Worm (Caenorhabditis elegans) whole organism, mixed stage, embryonic: ENCODE data around the gene Y75B12B.1.
"Not testable (repeated sequence)": the region's sequence is repeated elsewhere in the genome, so short reads cannot be mapped to it uniquely, and the experiment has no call there.

ENCODE experiments used
- M03D4.4 ChIP-seq: sonication (generic microtip); optimal IDR thresholded peaks from 2 replicates; lab custom pipeline; 2017; ENCODE audit warnings: mild to moderate bottlenecking, missing genetic modification characterization, missing compliant biosample characterization
- bed-3 ChIP-seq: fragments of 200-800 bp; sonication (Bioruptor generic); optimal IDR thresholded peaks from 3 replicates; lab custom pipeline; 2018; ENCODE audit warnings: mild to moderate bottlenecking, missing genetic modification characterization, moderate library complexity, missing compliant biosample characterization
- ceh-39 ChIP-seq: fragments of 150-350 bp; optimal IDR thresholded peaks from 2 replicates; lab custom pipeline; 2014; ENCODE audit warnings: missing biosample characterization, missing genetic modification characterization
- ceh-43 ChIP-seq: fragments of 200-800 bp; sonication (Bioruptor generic); optimal IDR thresholded peaks from 2 replicates; lab custom pipeline; 2018; ENCODE audit warnings: mild to moderate bottlenecking, missing genetic modification characterization, moderate library complexity, missing compliant biosample characterization
- ceh-83 ChIP-seq: fragments of 200-800 bp; sonication (Bioruptor generic); optimal IDR thresholded peaks from 2 replicates; lab custom pipeline; 2018; ENCODE audit warnings: mild to moderate bottlenecking, missing genetic modification characterization, missing compliant biosample characterization
- ces-1 ChIP-seq: fragments of 150-350 bp; optimal IDR thresholded peaks from 2 replicates; lab custom pipeline; 2014; ENCODE audit warnings: missing biosample characterization, missing genetic modification reagents, missing genetic modification characterization
- cnd-1 ChIP-seq: fragments of 200-800 bp; sonication (Bioruptor generic); optimal IDR thresholded peaks from 2 replicates; lab custom pipeline; 2018; ENCODE audit warnings: mild to moderate bottlenecking, missing genetic modification characterization, missing compliant biosample characterization
- elt-1 ChIP-seq: sonication (generic microtip); optimal IDR thresholded peaks from 2 replicates; lab custom pipeline; 2017; ENCODE audit warnings: missing genetic modification characterization, mild to moderate bottlenecking, missing compliant biosample characterization, antibody characterized with exemption, moderate library complexity, borderline replicate concordance; ENCODE audit not compliant: insufficient read depth
- elt-3 ChIP-seq: fragments of 150-350 bp; optimal IDR thresholded peaks from 2 replicates; lab custom pipeline; 2014; ENCODE audit warnings: missing biosample characterization, missing genetic modification characterization
- flh-1 ChIP-seq: fragments of 200-800 bp; sonication (Bioruptor generic); optimal IDR thresholded peaks from 2 replicates; lab custom pipeline; 2018; ENCODE audit warnings: mild to moderate bottlenecking, missing genetic modification characterization, moderate library complexity, missing compliant biosample characterization
- ham-2 ChIP-seq: fragments of 200-800 bp; sonication (Bioruptor generic); optimal IDR thresholded peaks from 2 replicates; lab custom pipeline; 2018; ENCODE audit warnings: mild to moderate bottlenecking, missing genetic modification characterization, missing compliant biosample characterization
- hlh-1 ChIP-seq: fragments of 150-350 bp; optimal IDR thresholded peaks from 2 replicates; lab custom pipeline; 2014; ENCODE audit warnings: missing biosample characterization, missing genetic modification reagents, missing genetic modification characterization
- lin-13 ChIP-seq: fragments of 150-350 bp; optimal IDR thresholded peaks from 2 replicates; lab custom pipeline; 2014; ENCODE audit warnings: missing biosample characterization, missing genetic modification characterization
- lin-32 ChIP-seq: fragments of 200-800 bp; sonication (Bioruptor generic); optimal IDR thresholded peaks from 2 replicates; lab custom pipeline; 2018; ENCODE audit warnings: mild to moderate bottlenecking, missing genetic modification characterization, missing compliant biosample characterization
- lsy-2 ChIP-seq: fragments of 150-350 bp; optimal IDR thresholded peaks from 2 replicates; lab custom pipeline; 2014; ENCODE audit warnings: missing biosample characterization, missing genetic modification characterization
- mab-5 ChIP-seq: fragments of 150-350 bp; optimal IDR thresholded peaks from 2 replicates; lab custom pipeline; 2014; ENCODE audit warnings: missing biosample characterization, missing genetic modification characterization
- mep-1 ChIP-seq: fragments of 150-350 bp; optimal IDR thresholded peaks from 2 replicates; lab custom pipeline; 2017; ENCODE audit warnings: missing biosample characterization, missing genetic modification reagents, missing genetic modification characterization, inconsistent platforms
- mls-2 ChIP-seq: sonication (generic microtip); optimal IDR thresholded peaks from 2 replicates; lab custom pipeline; 2016; ENCODE audit warnings: mild to moderate bottlenecking, missing genetic modification characterization, moderate library complexity, missing compliant biosample characterization
- nhr-12 ChIP-seq: fragments of 150-350 bp; optimal IDR thresholded peaks from 2 replicates; lab custom pipeline; 2014; ENCODE audit warnings: missing biosample characterization, missing genetic modification characterization
- nhr-2 ChIP-seq: fragments of 150-350 bp; optimal IDR thresholded peaks from 2 replicates; lab custom pipeline; 2014; ENCODE audit warnings: missing biosample characterization, missing genetic modification characterization
- nhr-237 ChIP-seq: fragments of 150-350 bp; optimal IDR thresholded peaks from 2 replicates; lab custom pipeline; 2014; ENCODE audit warnings: missing biosample characterization, missing genetic modification characterization
- nhr-28 ChIP-seq: fragments of 150-350 bp; optimal IDR thresholded peaks from 2 replicates; lab custom pipeline; 2014; ENCODE audit warnings: missing biosample characterization, missing genetic modification characterization
- pha-4 ChIP-seq: fragments of 150-350 bp; optimal IDR thresholded peaks from 2 replicates; lab custom pipeline; 2018; ENCODE audit warnings: missing biosample characterization, missing genetic modification reagents, missing genetic modification characterization
- sem-2 ChIP-seq: fragments of 200-800 bp; sonication (Bioruptor generic); optimal IDR thresholded peaks from 2 replicates; lab custom pipeline; 2018; ENCODE audit warnings: mild to moderate bottlenecking, missing genetic modification characterization, missing compliant biosample characterization
- snpc-4 ChIP-seq: fragments of 150-350 bp; optimal IDR thresholded peaks from 2 replicates; lab custom pipeline; 2014; ENCODE audit warnings: missing biosample characterization, missing genetic modification characterization
- sptf-1 ChIP-seq: sonication (generic microtip); optimal IDR thresholded peaks from 2 replicates; lab custom pipeline; 2017; ENCODE audit warnings: mild to moderate bottlenecking, missing genetic modification characterization, moderate library complexity, missing compliant biosample characterization
- tbx-8 ChIP-seq: fragments of 200-800 bp; sonication (Bioruptor generic); optimal IDR thresholded peaks from 2 replicates; lab custom pipeline; 2018; ENCODE audit warnings: mild to moderate bottlenecking, missing genetic modification characterization, moderate library complexity, missing compliant biosample characterization
- unc-120 ChIP-seq: sonication (generic microtip); optimal IDR thresholded peaks from 2 replicates; lab custom pipeline; 2017; ENCODE audit warnings: missing genetic modification characterization, missing compliant biosample characterization; ENCODE audit not compliant: poor library complexity, severe bottlenecking
- unc-39 ChIP-seq: fragments of 150-350 bp; optimal IDR thresholded peaks from 2 replicates; lab custom pipeline; 2014; ENCODE audit warnings: missing biosample characterization, missing genetic modification characterization
- unc-62 ChIP-seq: fragments of 150-350 bp; optimal IDR thresholded peaks from 2 replicates; lab custom pipeline; 2014; ENCODE audit warnings: missing biosample characterization, missing genetic modification reagents, missing genetic modification characterization
- zip-8 ChIP-seq: fragments of 150-350 bp; optimal IDR thresholded peaks from 2 replicates; lab custom pipeline; 2014; ENCODE audit warnings: missing biosample characterization, missing genetic modification characterization
- ztf-11 ChIP-seq: fragments of 150-350 bp; optimal IDR thresholded peaks from 2 replicates; lab custom pipeline; 2014; ENCODE audit warnings: missing biosample characterization, missing genetic modification characterization

The Y75B12B.1 gene

ce11 chrV:15193909-15194308 is 9.4 kb downstream of the Y75B12B.1 start, which contains the start of gene Y75B12B.13:
Gene Y75B12B.13 (minus strand): TSS chrV:15194009.
- TF ChIP-seq snpc-4 (tag; lab: Kevin White, UChicago), result no peak
- TF ChIP-seq nhr-12, result no peak
- TF ChIP-seq sem-2 (GFP tag; lab: Kevin White, UChicago), result no peak
- TF ChIP-seq zip-8 (tag; lab: Kevin White, UChicago), result no peak
- TF ChIP-seq mls-2, result no peak
- TF ChIP-seq lsy-2 (tag; lab: Kevin White, UChicago), result no peak
- TF ChIP-seq lin-32 (GFP tag; lab: Kevin White, UChicago), result no peak
- TF ChIP-seq unc-62 (GFP tag; lab: Kevin White, UChicago), result no peak
- TF ChIP-seq hlh-1 (tag; lab: Kevin White, UChicago), result no peak
- no peak for TF ChIP-seq mab-5 (tag; lab: Kevin White, UChicago)
- TF ChIP-seq unc-39, result no peak
- TF ChIP-seq mep-1, result no peak
- TF ChIP-seq nhr-28 (tag; lab: Kevin White, UChicago), result no peak

ce11 chrV:15197955-15198354 is 13.5 kb downstream of the Y75B12B.1 start, which contains the start of gene srw-1:
Gene srw-1 (plus strand): TSS chrV:15198255.
- TF ChIP-seq sptf-1, result no peak
- TF ChIP-seq nhr-237 (tag; lab: Kevin White, UChicago), result no peak
- TF ChIP-seq unc-120 (tag; lab: Kevin White, UChicago), result no peak
- no peak for TF ChIP-seq M03D4.4 (tag; lab: Kevin White, UChicago)
- TF ChIP-seq nhr-2, result no peak
- no peak for TF ChIP-seq mab-5 (tag; lab: Kevin White, UChicago)
- TF ChIP-seq bed-3 (GFP tag; lab: Kevin White, UChicago), result no peak
- no peak for TF ChIP-seq lsy-2 (tag; lab: Kevin White, UChicago)
- TF ChIP-seq ztf-11 (tag; lab: Kevin White, UChicago), result no peak
- no peak for TF ChIP-seq ces-1
- no peak for TF ChIP-seq ceh-39 (tag; lab: Kevin White, UChicago)
- no peak for TF ChIP-seq elt-3 (tag; lab: Kevin White, UChicago)
- no peak for TF ChIP-seq ceh-83
- TF ChIP-seq ceh-43, result no peak

ce11 chrV:15199768-15200167 is 15.3 kb downstream of the Y75B12B.1 start, which contains the start of gene Y75B12B.10:
Gene Y75B12B.10 (plus strand): TSS chrV:15200068.
- TF ChIP-seq mls-2 (no peak), sem-2 (GFP tag; lab: Kevin White, UChicago) (no peak), lin-13 (no peak), ces-1 (no peak), flh-1 (GFP tag; lab: Kevin White, UChicago) (no peak), pha-4 (no peak), unc-62 (GFP tag; lab: Kevin White, UChicago) (no peak), tbx-8 (GFP tag; lab: Kevin White, UChicago) (no peak), elt-3 (tag; lab: Kevin White, UChicago) (no peak), elt-1 (tag; lab: Kevin White, UChicago) (no peak), hlh-1 (tag; lab: Kevin White, UChicago) (no peak), ham-2 (GFP tag; lab: Kevin White, UChicago) (no peak)

ce11 chrV:15207681-15208080 is 23.2 kb downstream of the Y75B12B.1 start, which contains the start of gene C41G6.12:
Gene C41G6.12 (minus strand): TSS chrV:15207781.
- not testable (repeated sequence) for TF ChIP-seq flh-1 (GFP tag; lab: Kevin White, UChicago); mls-2; elt-3 (tag; lab: Kevin White, UChicago)

- not testable (repeated sequence) for TF ChIP-seq cnd-1 (tag; lab: Kevin White, UChicago); pha-4; hlh-1 (tag; lab: Kevin White, UChicago)
- TF ChIP-seq, all 35 proteins: peak for 0; not testable (repeated sequence) for 35
These were observed 27.4 kb downstream of the Y75B12B.1 start, which contains the start of gene sri-24 for ce11 chrV:15211869-15212268. Gene sri-24 (plus strand): TSS chrV:15212169.
